Worm (Caenorhabditis elegans) whole organism, young adult: Measurements from ENCODE around the gene F18A12.2.

Experiments used
- B0035.1 ChIP-seq: sonication (generic microtip); optimal IDR thresholded peaks from 2 replicates; lab custom pipeline; 2016; ENCODE audit warnings: missing genetic modification characterization, mild to moderate bottlenecking, missing compliant biosample characterization, missing genotype, missing genetic modification reagents
- B0336.3 ChIP-seq: fragments of 200-800 bp; sonication (Bioruptor generic); IDR thresholded peaks from 2 replicates; pipeline ENCODE4 v1.3.6; 2022; ENCODE audit warnings: missing genetic modification characterization, missing compliant biosample characterization
- C06A6.2 ChIP-seq: fragments of 200-800 bp; sonication (Bioruptor generic); conservative IDR thresholded peaks from 2 replicates; pipeline ENCODE4 v1.3.6; 2022; ENCODE audit warnings: missing genetic modification characterization, missing compliant biosample characterization
- F10E7.11 ChIP-seq: sonication (generic microtip); optimal IDR thresholded peaks from 2 replicates; lab custom pipeline; 2017; ENCODE audit warnings: mild to moderate bottlenecking, missing genetic modification characterization, moderate library complexity, missing compliant biosample characterization
- F22D6.2 ChIP-seq: sonication (generic microtip); optimal IDR thresholded peaks from 2 replicates; lab custom pipeline; 2016; ENCODE audit warnings: mild to moderate bottlenecking, missing genetic modification characterization, missing compliant biosample characterization
- F39B2.1 ChIP-seq: fragments of 200-800 bp; sonication (Bioruptor generic); IDR thresholded peaks from 2 replicates; pipeline ENCODE4 v1.3.6; 2022; ENCODE audit warnings: missing genetic modification reagents, missing genetic modification characterization, missing compliant biosample characterization
- F55B11.4 ChIP-seq: sonication (generic microtip); optimal IDR thresholded peaks from 2 replicates; lab custom pipeline; 2016; ENCODE audit warnings: missing compliant biosample characterization, missing genetic modification characterization, borderline replicate concordance; ENCODE audit not compliant: insufficient read depth
- T07F8.4 ChIP-seq: sonication (generic microtip); optimal IDR thresholded peaks from 2 replicates; lab custom pipeline; 2016; ENCODE audit warnings: mild to moderate bottlenecking, missing genetic modification characterization, moderate library complexity, missing compliant biosample characterization
- Y53F4B.3 ChIP-seq: fragments of 200-800 bp; sonication (Bioruptor generic); IDR thresholded peaks from 2 replicates; pipeline ENCODE4 v1.3.6; 2022; ENCODE audit warnings: missing genetic modification reagents, missing genetic modification characterization, missing compliant biosample characterization
- Y79H2A.3 ChIP-seq: fragments of 200-800 bp; sonication (Bioruptor generic); conservative IDR thresholded peaks from 2 replicates; pipeline ENCODE4 v1.3.6; 2022; ENCODE audit warnings: missing genetic modification reagents, missing genetic modification characterization, missing compliant biosample characterization
- ZK185.1 ChIP-seq: sonication (generic microtip); optimal IDR thresholded peaks from 2 replicates; lab custom pipeline; 2016; ENCODE audit warnings: mild to moderate bottlenecking, missing genetic modification characterization, missing compliant biosample characterization; ENCODE audit not compliant: poor library complexity, severe bottlenecking
- aptf-2 ChIP-seq: fragments of 200-800 bp; sonication (Bioruptor generic); conservative IDR thresholded peaks from 2 replicates; pipeline ENCODE4 v1.3.6; 2022; ENCODE audit warnings: missing genetic modification reagents, missing genetic modification characterization, missing compliant biosample characterization
- atf-7 ChIP-seq: sonication (generic microtip); optimal IDR thresholded peaks from 2 replicates; lab custom pipeline; 2017; ENCODE audit warnings: mild to moderate bottlenecking, missing genetic modification characterization, missing compliant biosample characterization
- bed-1 ChIP-seq: fragments of 200-800 bp; sonication (Bioruptor generic); IDR thresholded peaks from 2 replicates; pipeline ENCODE4 v1.3.6; 2022; ENCODE audit warnings: missing genetic modification reagents, missing genetic modification characterization, missing compliant biosample characterization
- ceh-79 ChIP-seq: sonication (generic microtip); optimal IDR thresholded peaks from 2 replicates; lab custom pipeline; 2017; ENCODE audit warnings: mild to moderate bottlenecking, missing genetic modification characterization, missing compliant biosample characterization
- ceh-91 ChIP-seq: fragments of 200-800 bp; sonication (Bioruptor generic); IDR thresholded peaks from 2 replicates; pipeline ENCODE4 v1.3.6; 2022; ENCODE audit warnings: missing genetic modification reagents, missing genetic modification characterization, missing compliant biosample characterization
- dox-1 ChIP-seq: fragments of 200-800 bp; sonication (Bioruptor generic); IDR thresholded peaks from 2 replicates; pipeline ENCODE4 v1.3.6; 2022; ENCODE audit warnings: missing genetic modification reagents, missing genetic modification characterization, missing compliant biosample characterization
- egl-44 ChIP-seq: fragments of 200-800 bp; sonication (Bioruptor generic); IDR thresholded peaks from 2 replicates; pipeline ENCODE4 v1.3.6; 2022; ENCODE audit warnings: missing genetic modification reagents, missing genetic modification characterization, missing compliant biosample characterization
- ekl-4 ChIP-seq: fragments of 200-800 bp; sonication (Bioruptor generic); IDR thresholded peaks from 2 replicates; pipeline ENCODE4 v1.3.6; 2022; ENCODE audit warnings: missing genetic modification reagents, missing genetic modification characterization, missing compliant biosample characterization
- fkh-3 ChIP-seq: sonication (generic microtip); optimal IDR thresholded peaks from 2 replicates; lab custom pipeline; 2016; ENCODE audit warnings: mild to moderate bottlenecking, missing genetic modification characterization, missing compliant biosample characterization
- hlh-26 ChIP-seq: fragments of 200-800 bp; sonication (Bioruptor generic); conservative IDR thresholded peaks from 2 replicates; pipeline ENCODE4 v1.3.6; 2022; ENCODE audit warnings: missing genetic modification reagents, missing genetic modification characterization, missing compliant biosample characterization
- lin-54 ChIP-seq: fragments of 200-800 bp; sonication (Bioruptor generic); optimal IDR thresholded peaks from 2 replicates; lab custom pipeline; 2018; ENCODE audit warnings: mild to moderate bottlenecking, missing genetic modification characterization, missing compliant biosample characterization
- madf-10 ChIP-seq: sonication (generic microtip); optimal IDR thresholded peaks from 2 replicates; lab custom pipeline; 2016; ENCODE audit warnings: mild to moderate bottlenecking, missing genetic modification characterization, missing compliant biosample characterization
- madf-3 ChIP-seq: fragments of 200-800 bp; sonication (Bioruptor generic); IDR thresholded peaks from 2 replicates; pipeline ENCODE4 v1.3.6; 2022; ENCODE audit warnings: missing genetic modification reagents, missing genetic modification characterization, missing compliant biosample characterization
- madf-8 ChIP-seq: fragments of 200-800 bp; sonication (Bioruptor generic); conservative IDR thresholded peaks from 2 replicates; pipeline ENCODE4 v1.3.6; 2022; ENCODE audit warnings: missing genetic modification reagents, missing genetic modification characterization, missing compliant biosample characterization
- mes-4 ChIP-seq: sonication (generic microtip); optimal IDR thresholded peaks from 2 replicates; lab custom pipeline; 2016; ENCODE audit warnings: missing genotype, missing genetic modification characterization, missing compliant biosample characterization
- nfyb-1 ChIP-seq: fragments of 200-800 bp; sonication (Bioruptor generic); IDR thresholded peaks from 2 replicates; pipeline ENCODE4 v1.3.6; 2022; ENCODE audit warnings: missing genetic modification reagents, missing genetic modification characterization, missing compliant biosample characterization
- nhr-80 ChIP-seq: sonication (generic microtip); optimal IDR thresholded peaks from 2 replicates; lab custom pipeline; 2016; ENCODE audit warnings: missing genetic modification characterization, missing compliant biosample characterization
- pha-4 ChIP-seq: fragments of 150-350 bp; sonication (generic microtip); optimal IDR thresholded peaks from 2 replicates; lab custom pipeline; 2014; ENCODE audit warnings: missing biosample characterization, missing genetic modification reagents, missing genetic modification characterization
- rcor-1 ChIP-seq: fragments of 200-800 bp; sonication (Bioruptor generic); IDR thresholded peaks from 2 replicates; pipeline ENCODE4 v1.3.6; 2022; ENCODE audit warnings: missing genetic modification reagents, missing genetic modification characterization, missing compliant biosample characterization
- rpc-1 ChIP-seq, 2 experiments: fragments of 150-350 bp in 1 of 2; sonication (generic microtip) in 1 of 2; optimal IDR thresholded peaks; 2 replicates each; lab custom pipeline; 2014 to 2018; ENCODE audit warnings: missing biosample characterization in 1 of 2, missing genetic modification characterization in 1 of 2, missing genetic modification reagents in 1 of 2, missing genotype in 1 of 2
- tbx-9 ChIP-seq: sonication (generic microtip); optimal IDR thresholded peaks from 2 replicates; lab custom pipeline; 2016; ENCODE audit warnings: borderline replicate concordance, missing genetic modification characterization, inconsistent platforms, missing compliant biosample characterization
- tlf-1 ChIP-seq: fragments of 200-800 bp; sonication (Bioruptor generic); optimal IDR thresholded peaks from 2 replicates; lab custom pipeline; 2018; ENCODE audit warnings: mild to moderate bottlenecking, missing genetic modification characterization, missing compliant biosample characterization
- zfh-2 ChIP-seq: fragments of 200-800 bp; sonication (Bioruptor generic); conservative IDR thresholded peaks from 2 replicates; pipeline ENCODE4 v1.3.6; 2022; ENCODE audit warnings: missing genetic modification reagents, missing genetic modification characterization, missing compliant biosample characterization
- ztf-6 ChIP-seq: fragments of 200-800 bp; sonication (Bioruptor generic); IDR thresholded peaks from 2 replicates; pipeline ENCODE4 v1.3.6; 2022; ENCODE audit warnings: missing genetic modification reagents, missing genetic modification characterization, missing compliant biosample characterization

F18A12.2 gene

ce11 chrII:3395484-3395883, 19.2 kb upstream of the F18A12.2 start, which contains the start of gene nep-20:
nep-20 (minus strand) TSS chrII:3395584.
- no peak for TF ChIP-seq egl-44 (GFP tag; lab: Robert Waterston, UW)
- TF ChIP-seq F39B2.1 (GFP tag; lab: Robert Waterston, UW), result no peak
- no peak for TF ChIP-seq T07F8.4 (tag; lab: Kevin White, UChicago)
- no peak for TF ChIP-seq ceh-91
- TF ChIP-seq dox-1, result no peak
- no peak for TF ChIP-seq rpc-1 (optimal IDR thresholded peaks at IDR 0.05; lab: Kevin White, UChicago)
- TF ChIP-seq rpc-1 (tag; optimal IDR thresholded peaks at IDR 0.05; lab: Kevin White, UChicago), result no peak
- no peak for TF ChIP-seq bed-1 (GFP tag; lab: Robert Waterston, UW)
- no peak for TF ChIP-seq lin-54 (GFP tag; lab: Kevin White, UChicago)
- TF ChIP-seq Y79H2A.3, result no peak
- no peak for TF ChIP-seq rcor-1
- TF ChIP-seq atf-7 (tag; lab: Kevin White, UChicago), result no peak
- TF ChIP-seq madf-8 (GFP tag; lab: Robert Waterston, UW), result no peak
- TF ChIP-seq fkh-3 (tag; lab: Kevin White, UChicago), result no peak
- TF ChIP-seq madf-3 (GFP tag; lab: Robert Waterston, UW), result no peak
- no peak for TF ChIP-seq tbx-9 (tag; lab: Kevin White, UChicago)
- TF ChIP-seq F10E7.11, result no peak
- TF ChIP-seq ZK185.1, result no peak

ce11 chrII:3399212-3399611, 15.4 kb upstream of the F18A12.2 start, which contains the start of gene nep-9:
nep-9 (minus strand) TSS chrII:3399312.
- no peak for TF ChIP-seq nfyb-1
- TF ChIP-seq, all 124 proteins: peak for 0

- TF ChIP-seq ceh-79 (tag; lab: Kevin White, UChicago) (no peak), B0035.1 (no peak), mes-4 (tag; lab: Kevin White, UChicago) (no peak), hlh-26 (no peak), ekl-4 (GFP tag; lab: Robert Waterston, UW) (no peak), pha-4 (tag; lab: Kevin White, UChicago) (no peak), F55B11.4 (no peak), zfh-2 (GFP tag; lab: Robert Waterston, UW) (no peak), F22D6.2 (tag; lab: Kevin White, UChicago) (no peak), Y79H2A.3 (no peak), atf-7 (tag; lab: Kevin White, UChicago) (no peak)
- TF ChIP-seq, all 124 proteins: peak for 0
These were observed 11.8 kb upstream of the F18A12.2 start, which contains the start of gene nep-10 for ce11 chrII:3402854-3403253. nep-10 (minus strand) TSS chrII:3402954.

ce11 chrII:3403535-3403934, 11.1 kb upstream of the F18A12.2 start, which contains the start of gene nep-8:
nep-8 (plus strand) TSS chrII:3403835.
- TF ChIP-seq dox-1, result no peak
- no peak for TF ChIP-seq tlf-1
- TF ChIP-seq aptf-2 (GFP tag; lab: Robert Waterston, UW), result no peak
- TF ChIP-seq C06A6.2, result no peak

- no peak for TF ChIP-seq ztf-6 (GFP tag; lab: Robert Waterston, UW)
- no peak for TF ChIP-seq Y53F4B.3 (GFP tag; lab: Robert Waterston, UW)
- no peak for TF ChIP-seq ZK185.1
- no peak for TF ChIP-seq F39B2.1 (GFP tag; lab: Robert Waterston, UW)
- no peak for TF ChIP-seq B0336.3
- no peak for TF ChIP-seq nhr-80 (tag; lab: Kevin White, UChicago)
- no peak for TF ChIP-seq ceh-91
- no peak for TF ChIP-seq madf-10 (tag; lab: Kevin White, UChicago)
- TF ChIP-seq, all 124 proteins: peak for 0
These were observed 1.9 kb downstream of the F18A12.2 start, which contains the start of gene nep-6 for ce11 chrII:3416528-3416927. nep-6 (plus strand) TSS chrII:3416828.
